Fruit fly (Drosophila melanogaster) whole organism, prepupa: Measurements from ENCODE around the gene CG9259.

ENCODE experiments used
- Blimp-1 ChIP-seq: fragments of 200-800 bp; sonication (Bioruptor generic); optimal IDR thresholded peaks from 3 replicates; lab custom pipeline; 2017; ENCODE audit warnings: missing biosample characterization, missing genetic modification characterization, mild to moderate bottlenecking, moderate library complexity, missing genetic modification reagents
- CG10669 ChIP-seq: fragments of 200-800 bp; sonication (Bioruptor generic); optimal IDR thresholded peaks from 3 replicates; lab custom pipeline; 2018; ENCODE audit warnings: missing biosample characterization, mild to moderate bottlenecking, missing genetic modification characterization, moderate library complexity
- CG15336 ChIP-seq: fragments of 200-800 bp; sonication (Bioruptor generic); IDR thresholded peaks from 2 replicates; pipeline ENCODE4 v1.3.6; 2022; ENCODE audit warnings: missing biosample characterization, missing genetic modification characterization
- CG34406 ChIP-seq: fragments of 200-800 bp; sonication (Bioruptor generic); optimal IDR thresholded peaks from 3 replicates; lab custom pipeline; 2016; ENCODE audit warnings: missing biosample characterization, missing genetic modification characterization
- CG6276 ChIP-seq: fragments of 200-800 bp; sonication (Bioruptor generic); optimal IDR thresholded peaks from 2 replicates; lab custom pipeline; 2017; ENCODE audit warnings: missing biosample characterization, mild to moderate bottlenecking, missing genetic modification characterization
- CG6792 ChIP-seq: fragments of 200-800 bp; sonication (Bioruptor generic); optimal IDR thresholded peaks from 3 replicates; lab custom pipeline; 2016; ENCODE audit warnings: missing biosample characterization, missing genetic modification characterization
- CG8319 ChIP-seq: fragments of 200-800 bp; sonication (Bioruptor generic); optimal IDR thresholded peaks from 3 replicates; lab custom pipeline; 2016; ENCODE audit warnings: missing biosample characterization, missing genetic modification characterization
- OdsH ChIP-seq: fragments of 200-800 bp; sonication (Bioruptor generic); optimal IDR thresholded peaks from 3 replicates; lab custom pipeline; 2016; ENCODE audit warnings: missing biosample characterization, missing genetic modification characterization
- Sox102F ChIP-seq: fragments of 200-800 bp; sonication (Bioruptor generic); optimal IDR thresholded peaks from 2 replicates; lab custom pipeline; 2016; ENCODE audit warnings: missing biosample characterization, mild to moderate bottlenecking, missing genetic modification characterization
- Sox14 ChIP-seq: fragments of 200-800 bp; sonication (Bioruptor generic); optimal IDR thresholded peaks from 3 replicates; lab custom pipeline; 2016; ENCODE audit warnings: missing biosample characterization, missing genetic modification characterization
- esn ChIP-seq: fragments of 200-800 bp; sonication (Bioruptor generic); optimal IDR thresholded peaks from 2 replicates; lab custom pipeline; 2016; ENCODE audit warnings: missing biosample characterization, mild to moderate bottlenecking, missing genetic modification characterization, moderate library complexity
- fd85E ChIP-seq: fragments of 200-800 bp; sonication (Bioruptor generic); optimal IDR thresholded peaks from 3 replicates; lab custom pipeline; 2016; ENCODE audit warnings: missing biosample characterization, missing genetic modification characterization
- net ChIP-seq: fragments of 200-800 bp; sonication (Bioruptor generic); optimal IDR thresholded peaks from 3 replicates; lab custom pipeline; 2016; ENCODE audit warnings: missing biosample characterization, missing genetic modification characterization
- vri ChIP-seq: fragments of 200-800 bp; sonication (Bioruptor generic); optimal IDR thresholded peaks from 3 replicates; lab custom pipeline; 2016; ENCODE audit warnings: missing biosample characterization, mild to moderate bottlenecking, missing genetic modification characterization

dm6 chr2L:21102399-21103108, 13.4 kb downstream of the CG9259 start, which contains the start of gene CG9257:
- TF ChIP-seq CG8319 (GFP tag; lab: Kevin White, UChicago) = no peak
- TF ChIP-seq esn (GFP tag; lab: Kevin White, UChicago) = peak; percentile 48
- TF ChIP-seq vri (GFP tag; lab: Kevin White, UChicago) = no peak
- TF ChIP-seq Sox102F (GFP tag; lab: Kevin White, UChicago) = no peak
- TF ChIP-seq CG6792 (GFP tag; lab: Kevin White, UChicago) = no peak
- no peak for TF ChIP-seq CG34406 (GFP tag; lab: Kevin White, UChicago)
- TF ChIP-seq CG10669 (GFP tag; lab: Kevin White, UChicago) = no peak
- no peak for TF ChIP-seq CG15336 (GFP tag; lab: Robert Waterston, UW)
- TF ChIP-seq Sox14 (GFP tag; lab: Kevin White, UChicago) = peak; percentile 18
- no peak for TF ChIP-seq Blimp-1
- no peak for TF ChIP-seq CG6276 (GFP tag; lab: Kevin White, UChicago)
- TF ChIP-seq net (GFP tag; lab: Kevin White, UChicago) = no peak
- no peak for TF ChIP-seq OdsH
- no peak for TF ChIP-seq fd85E (GFP tag; lab: Kevin White, UChicago)
